Fruit fly (Drosophila melanogaster) whole organism, wandering third instar larva: ENCODE measurements around the gene Syx5.

Source experiments
- Abd-B ChIP-seq: fragments of >200 bp; optimal IDR thresholded peaks from 2 replicates; lab custom pipeline; 2017; ENCODE audit warnings: missing biosample characterization, missing genetic modification characterization
- CrebA ChIP-seq: fragments of 200-800 bp; sonication (Bioruptor generic); optimal IDR thresholded peaks from 2 replicates; lab custom pipeline; 2016; ENCODE audit warnings: missing biosample characterization, mild to moderate bottlenecking, missing genetic modification characterization, borderline replicate concordance
- Hr83 ChIP-seq: fragments of 200-300 bp; sonication (Bioruptor generic); optimal IDR thresholded peaks from 2 replicates; lab custom pipeline; 2016; ENCODE audit warnings: missing biosample characterization, mild to moderate bottlenecking, missing genetic modification characterization, moderate library complexity; ENCODE audit not compliant: poor library complexity, severe bottlenecking
- Mio ChIP-seq: sonication (Bioruptor generic); optimal IDR thresholded peaks from 2 replicates; lab custom pipeline; 2016; ENCODE audit warnings: missing biosample characterization, missing genetic modification characterization
- N ChIP-seq: fragments of >200 bp; optimal IDR thresholded peaks from 2 replicates; lab custom pipeline; 2018; ENCODE audit warnings: missing biosample characterization, missing external identifiers, missing genetic modification characterization
- br ChIP-seq: fragments of 200-800 bp; sonication (Bioruptor generic); optimal IDR thresholded peaks from 2 replicates; lab custom pipeline; 2016; ENCODE audit warnings: missing biosample characterization, missing genetic modification characterization
- dmrt93B ChIP-seq: fragments of 200-800 bp; sonication (Bioruptor generic); optimal IDR thresholded peaks from 2 replicates; lab custom pipeline; 2018; ENCODE audit warnings: missing biosample characterization, mild to moderate bottlenecking, missing genetic modification characterization
- ey ChIP-seq: fragments of 200-800 bp; sonication (Bioruptor generic); optimal IDR thresholded peaks from 2 replicates; lab custom pipeline; 2016; ENCODE audit warnings: missing biosample characterization, missing genetic modification characterization
- fru ChIP-seq: fragments of 200-800 bp; sonication (Bioruptor generic); optimal IDR thresholded peaks from 3 replicates; lab custom pipeline; 2016; ENCODE audit warnings: missing biosample characterization, mild to moderate bottlenecking, missing genetic modification characterization
- pan ChIP-seq: fragments of >200 bp; optimal IDR thresholded peaks from 2 replicates; lab custom pipeline; 2017
- psq ChIP-seq: fragments of 200-800 bp; sonication (Bioruptor generic); optimal IDR thresholded peaks from 3 replicates; lab custom pipeline; 2017; ENCODE audit warnings: missing biosample characterization, mild to moderate bottlenecking, missing genetic modification characterization, moderate library complexity
- sv ChIP-seq: fragments of 200-800 bp; sonication (Bioruptor generic); optimal IDR thresholded peaks from 3 replicates; lab custom pipeline; 2016; ENCODE audit warnings: missing biosample characterization, missing genetic modification characterization

DNA sequence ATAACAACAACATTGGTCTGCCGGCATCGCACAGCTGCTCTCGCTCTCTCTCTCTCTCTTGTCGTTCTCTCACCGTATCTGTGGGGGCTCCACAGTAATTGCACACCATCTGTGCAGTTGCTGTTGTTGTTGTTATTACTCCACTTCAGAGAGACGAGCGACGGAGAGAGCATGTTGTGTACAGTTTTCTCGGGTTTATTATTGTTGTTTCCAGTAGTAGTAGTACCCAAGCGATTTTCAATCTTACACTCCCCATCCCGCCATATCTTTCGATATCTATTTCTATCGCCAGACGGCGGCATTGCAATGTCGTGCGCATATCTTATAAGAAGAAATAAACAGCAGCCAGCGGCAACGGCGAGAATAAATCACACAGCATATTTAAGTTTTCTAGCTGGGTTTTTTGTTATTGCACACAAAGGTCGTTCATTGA lies 39.0 kb upstream of the Syx5 start:
- TF ChIP-seq ey, result no peak
- TF ChIP-seq psq (GFP tag; lab: Kevin White, UChicago), result no peak
- TF ChIP-seq dmrt93B (GFP tag; lab: Kevin White, UChicago), result no peak
- no peak for TF ChIP-seq sv
- TF ChIP-seq CrebA (GFP tag; lab: Kevin White, UChicago), result no peak
- no peak for TF ChIP-seq br
- TF ChIP-seq N (GFP tag; lab: Kevin White, UChicago), result no peak
- TF ChIP-seq Hr83, result no peak
- TF ChIP-seq fru (GFP tag; lab: Kevin White, UChicago), result peak; percentile 86
- TF ChIP-seq pan (lab: Kevin White, UChicago), result no peak
- no peak for TF ChIP-seq Abd-B (GFP tag; lab: Kevin White, UChicago)
- no peak for TF ChIP-seq Mio (GFP tag; lab: Kevin White, UChicago)
